Worm (Caenorhabditis elegans) whole organism, dauer: ENCODE data around the gene Y116F11B.6.

Source experiments
- unc-62 ChIP-seq: sonication (generic microtip); optimal IDR thresholded peaks from 2 replicates; lab custom pipeline; 2017; ENCODE audit warnings: missing biosample characterization, missing genetic modification reagents, missing genetic modification characterization

Gene Y116F11B.6

DNA sequence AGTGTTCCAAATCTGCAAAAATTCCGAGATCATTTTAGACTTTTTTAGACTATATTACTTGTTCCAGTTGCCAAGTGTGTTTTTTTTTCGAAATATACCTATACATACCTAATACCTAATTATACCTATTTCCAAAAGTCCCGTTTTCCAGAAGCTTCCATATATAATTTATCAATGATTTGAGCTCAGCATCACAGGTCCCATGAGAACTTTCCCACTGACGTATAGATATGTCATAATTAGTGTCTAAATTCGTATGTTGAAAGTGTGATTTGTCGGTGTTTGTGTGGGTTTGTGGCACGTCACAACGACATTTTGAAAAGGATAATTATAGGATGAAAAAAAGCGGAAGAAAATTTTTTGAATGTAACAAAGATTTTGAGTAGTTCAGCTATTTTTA, 40.2 kb downstream of the Y116F11B.6 start:
- no peak for TF ChIP-seq unc-62 (GFP tag; lab: Kevin White, UChicago)

DNA sequence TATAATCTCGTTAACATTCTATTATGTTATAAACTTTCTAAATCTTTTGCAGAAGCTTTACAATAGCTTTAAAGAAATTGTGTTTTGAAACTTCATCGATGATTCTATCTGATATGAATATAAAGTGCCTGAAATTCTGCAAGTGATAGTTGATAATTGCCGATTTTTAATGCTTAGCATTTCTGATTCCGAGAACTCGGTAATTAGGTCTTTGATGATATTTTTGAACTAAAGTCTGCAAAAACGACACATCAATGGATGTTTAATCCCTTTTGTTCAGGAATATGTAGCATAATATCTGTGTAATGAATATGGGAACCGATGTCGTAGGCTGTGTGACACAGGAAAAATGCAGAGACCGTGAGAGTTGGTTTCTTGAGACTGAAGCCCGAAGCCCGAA, 43.0 kb downstream of the Y116F11B.6 start:
- no peak for TF ChIP-seq unc-62 (GFP tag; lab: Kevin White, UChicago)

DNA sequence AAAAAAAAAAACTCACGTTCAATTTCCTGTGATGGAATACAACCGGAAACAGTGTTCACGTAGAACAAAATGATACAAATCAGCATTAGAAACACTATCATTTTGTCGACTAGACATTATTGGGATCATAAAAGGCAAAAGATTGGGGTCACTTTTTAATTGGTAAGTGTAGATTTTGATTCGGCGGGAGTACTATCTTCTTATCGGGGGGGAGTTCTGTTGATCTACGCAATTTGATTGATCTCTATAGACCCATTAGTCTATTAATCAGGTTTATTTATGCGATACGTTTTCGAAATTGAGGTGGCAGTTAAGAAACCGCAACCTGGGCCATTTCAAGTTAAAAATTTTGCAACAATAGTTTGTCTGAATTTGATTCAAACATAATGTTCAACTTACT, 44.7 kb downstream of the Y116F11B.6 start, which contains the start of gene Y116F11B.2:
Gene Y116F11B.2 (minus strand): TSS at position 101 of the 400 bp plus-strand sequence.
- TF ChIP-seq unc-62 (GFP tag; lab: Kevin White, UChicago) = no peak

DNA sequence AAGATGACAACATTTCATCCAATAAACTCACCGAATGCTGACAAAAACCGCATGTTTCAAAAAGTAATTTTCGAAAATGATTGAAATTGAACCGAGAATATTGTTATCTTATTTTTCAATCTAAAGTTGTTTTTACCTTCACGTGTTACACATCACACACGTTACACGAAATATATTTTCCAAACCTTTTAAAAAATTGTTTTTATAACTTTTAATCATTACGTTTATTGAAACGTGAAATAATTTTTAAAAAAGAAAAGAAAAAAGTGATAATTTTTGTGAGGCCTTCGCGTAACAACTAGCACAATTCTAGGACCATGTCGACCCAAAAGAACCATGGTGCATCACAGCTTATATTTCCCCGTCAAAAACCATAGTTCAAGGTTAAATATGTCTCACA, 50.8 kb downstream of the Y116F11B.6 start, which contains the start of gene M162.7:
Gene M162.7 (minus strand): TSS at position 101 of the 400 bp plus-strand sequence.
- no peak for TF ChIP-seq unc-62 (GFP tag; lab: Kevin White, UChicago)
